Fruit fly (Drosophila melanogaster): Measurements from ENCODE around the gene ND-51.

The ND-51 gene

dm6 chr2L:6062382-6063082 is at the start of gene ND-51, which contains the start of gene CG13994 (continued):
- TF ChIP-seq CG11456 (GFP tag; IDR thresholded peaks at IDR 0.05), result peak; percentile 86
- peak; percentile 76 for TF ChIP-seq CG12942 (GFP tag; optimal IDR thresholded peaks at IDR 0.05)
- peak; percentile 87 for TF ChIP-seq ewg (GFP tag; optimal IDR thresholded peaks at IDR 0.05)
- TF ChIP-seq zf30C (GFP tag; optimal IDR thresholded peaks at IDR 0.05), result no peak
- no peak for TF ChIP-seq HLHmδ (GFP tag; optimal IDR thresholded peaks at IDR 0.05)
- peak; percentile 91 for TF ChIP-seq CG14710 (tag; optimal IDR thresholded peaks at IDR 0.05)
- peak; percentile 94 for TF ChIP-seq Abd-B (GFP tag; optimal IDR thresholded peaks at IDR 0.05)
- TF ChIP-seq grn (GFP tag; optimal IDR thresholded peaks at IDR 0.05), result no peak
- TF ChIP-seq CG18764 (GFP tag; optimal IDR thresholded peaks at IDR 0.05), result peak; percentile 70
- TF ChIP-seq sob (GFP tag; IDR thresholded peaks at IDR 0.05), result peak; percentile 91
- TF ChIP-seq CG1603 (tag; optimal IDR thresholded peaks at IDR 0.05), result peak; percentile 85
- TF ChIP-seq Awh (GFP tag; IDR thresholded peaks at IDR 0.05), result peak; percentile 69
- peak; percentile 80 for TF ChIP-seq CG13296 (GFP tag; optimal IDR thresholded peaks at IDR 0.05)
- no peak for TF ChIP-seq Doc3 (GFP tag; IDR thresholded peaks at IDR 0.05; ENCODE audit: partially characterized antibody)
- peak; percentile 83 for TF ChIP-seq ERR (GFP tag; optimal IDR thresholded peaks at IDR 0.05)
- no peak for TF ChIP-seq CG43689 (GFP tag; IDR thresholded peaks at IDR 0.05)
- TF ChIP-seq Rx (GFP tag; IDR thresholded peaks at IDR 0.05), result peak; percentile 74
- TF ChIP-seq Neu2 (GFP tag; optimal IDR thresholded peaks at IDR 0.05; ENCODE audit: borderline replicate concordance), result peak; percentile 1
- TF ChIP-seq gce (GFP tag; IDR thresholded peaks at IDR 0.05), result peak; percentile 9; the same call in 1 of the 3 replicates
- 0 out of 2 replicates have a peak, but pooled peaks have one; percentile 11 for TF ChIP-seq CG2129 (GFP tag; IDR thresholded peaks at IDR 0.05; ENCODE audit: partially characterized antibody)
- no peak for TF ChIP-seq ato (GFP tag; IDR thresholded peaks at IDR 0.05; ENCODE audit: partially characterized antibody)
- TF ChIP-seq tll (GFP tag; optimal IDR thresholded peaks at IDR 0.05), result peak; percentile 77 to 91
- peak; percentile 85 for TF ChIP-seq gem (tag; optimal IDR thresholded peaks at IDR 0.05)
- peak; percentile 84 for TF ChIP-seq az2 (GFP tag; optimal IDR thresholded peaks at IDR 0.05)
- TF ChIP-seq seq (GFP tag; IDR thresholded peaks at IDR 0.05), result peak; percentile 42; the same call in 1 of the 2 replicates
- TF ChIP-seq CG17912 (GFP tag; optimal IDR thresholded peaks at IDR 0.05), result peak; percentile 75
- TF ChIP-seq CG14014 (GFP tag; IDR thresholded peaks at IDR 0.05), result peak; percentile 81
- peak; percentile 83 for TF ChIP-seq CG4854 (GFP tag; optimal IDR thresholded peaks at IDR 0.05)
- TF ChIP-seq lab (GFP tag; optimal IDR thresholded peaks at IDR 0.05), result peak; percentile 87
- TF ChIP-seq salm (tag; optimal IDR thresholded peaks at IDR 0.05), result peak; percentile 35
- TF ChIP-seq B-H2 (GFP tag; optimal IDR thresholded peaks at IDR 0.05), result peak; percentile 91
- TF ChIP-seq hbn (GFP tag; IDR thresholded peaks at IDR 0.05; ENCODE audit: partially characterized antibody), result no peak
- peak; percentile 94 for TF ChIP-seq stwl (tag; optimal IDR thresholded peaks at IDR 0.05)
- peak; percentile 97 for TF ChIP-seq CG30020 (tag; optimal IDR thresholded peaks at IDR 0.05)
- peak; percentile 73 for TF ChIP-seq exex (tag; optimal IDR thresholded peaks at IDR 0.05)
- peak; percentile 82 for TF ChIP-seq Side (GFP tag; optimal IDR thresholded peaks at IDR 0.05)
- peak; percentile 1 for TF ChIP-seq ab (GFP tag; optimal IDR thresholded peaks at IDR 0.05)
- peak; percentile 3 for TF ChIP-seq CG6654 (GFP tag; optimal IDR thresholded peaks at IDR 0.05)
- TF ChIP-seq fd3F (GFP tag; optimal IDR thresholded peaks at IDR 0.05), result peak; percentile 77
- TF ChIP-seq dpn (GFP tag; optimal IDR thresholded peaks at IDR 0.05), result peak; percentile 84 to 87
- TF ChIP-seq kni (GFP tag; optimal IDR thresholded peaks at IDR 0.05), result peak; percentile 75
- TF ChIP-seq lola (GFP tag; optimal IDR thresholded peaks at IDR 0.05), result peak in 1 of 3 experiments; percentile 79
- TF ChIP-seq CG18476 (GFP tag; optimal IDR thresholded peaks at IDR 0.05), result peak; percentile 71
- peak; percentile 46 for TF ChIP-seq CG12071 (GFP tag; optimal IDR thresholded peaks at IDR 0.05)
- peak; percentile 95 for TF ChIP-seq row (GFP tag; IDR thresholded peaks at IDR 0.05)
- peak; percentile 86 for TF ChIP-seq jumu (GFP tag; optimal IDR thresholded peaks at IDR 0.05)
- peak; percentile 70 for TF ChIP-seq cwo (GFP tag; optimal IDR thresholded peaks at IDR 0.05)
- TF ChIP-seq bcd (GFP tag; optimal IDR thresholded peaks at IDR 0.05), result peak; percentile 86
